Worm (Caenorhabditis elegans) whole organism, L4/young adult: ENCODE data around the gene str-46.

Experiments
- W03F9.2 ChIP-seq: fragments of 150-350 bp; optimal IDR thresholded peaks from 2 replicates; lab custom pipeline; 2014; ENCODE audit warnings: missing biosample characterization, missing genetic modification characterization
- dao-5 ChIP-seq: sonication (generic microtip); optimal IDR thresholded peaks from 2 replicates; lab custom pipeline; 2016; ENCODE audit warnings: missing genotype, missing genetic modification characterization, moderate library complexity, missing compliant biosample characterization
- him-1 ChIP-seq: sonication (generic microtip); optimal IDR thresholded peaks from 2 replicates; lab custom pipeline; 2016; ENCODE audit warnings: missing genotype, missing genetic modification reagents, missing genetic modification characterization, missing compliant biosample characterization

DNA sequence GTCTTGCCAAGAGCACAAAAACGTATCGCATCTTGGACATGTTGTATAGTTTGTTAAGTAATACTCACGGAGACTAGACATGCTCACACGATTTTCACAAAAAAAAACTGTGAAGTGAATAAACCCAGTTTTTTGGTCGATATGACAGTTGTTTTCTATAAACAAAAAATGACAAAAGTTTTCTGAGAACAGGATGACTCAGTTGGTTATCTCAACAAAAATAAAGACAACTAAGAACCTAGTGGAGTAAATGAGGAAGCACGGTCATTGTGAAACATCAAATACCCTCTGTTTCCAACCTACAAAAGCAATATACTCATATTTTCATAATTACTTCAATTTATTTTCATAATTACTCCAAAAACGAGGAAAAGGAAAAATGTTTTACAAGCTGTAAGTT, 45.8 kb upstream of the str-46 start, which contains the start of gene srh-87:
- TF ChIP-seq dao-5 (tag; lab: Kevin White, UChicago) (no peak), him-1 (tag; lab: Kevin White, UChicago) (no peak), W03F9.2 (tag; lab: Kevin White, UChicago) (no peak)
